Worm (Caenorhabditis elegans) whole organism, L4/young adult: ENCODE results near the gene clec-242.

Source experiments
- W03F9.2 ChIP-seq: fragments of 150-350 bp; optimal IDR thresholded peaks from 2 replicates; lab custom pipeline; 2014; ENCODE audit warnings: missing biosample characterization, missing genetic modification characterization
- dao-5 ChIP-seq: sonication (generic microtip); optimal IDR thresholded peaks from 2 replicates; lab custom pipeline; 2016; ENCODE audit warnings: missing genotype, missing genetic modification characterization, moderate library complexity, missing compliant biosample characterization
- him-1 ChIP-seq: sonication (generic microtip); optimal IDR thresholded peaks from 2 replicates; lab custom pipeline; 2016; ENCODE audit warnings: missing genotype, missing genetic modification reagents, missing genetic modification characterization, missing compliant biosample characterization

DNA sequence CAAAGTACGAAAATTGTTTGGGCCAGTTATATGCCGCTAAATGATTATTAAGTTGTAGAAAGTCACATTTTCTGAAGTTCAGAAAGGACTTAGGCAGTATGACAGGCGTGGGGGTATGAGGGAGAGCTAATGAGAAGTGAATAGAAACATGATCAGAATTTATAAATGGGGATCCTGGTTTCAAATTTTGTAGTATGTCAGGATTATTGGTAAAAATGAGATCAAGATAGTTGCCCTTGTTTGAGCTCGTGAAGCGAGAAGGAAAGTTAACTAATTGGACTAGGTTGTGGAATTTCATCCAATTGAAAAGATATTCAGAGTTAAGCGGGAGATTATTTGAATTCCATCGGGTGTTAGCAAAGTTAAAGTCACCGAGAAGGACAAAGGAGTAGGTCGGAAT is 12.9 kb downstream of the clec-242 start:
- no peak for TF ChIP-seq W03F9.2 (tag; lab: Kevin White, UChicago)
- TF ChIP-seq dao-5, result no peak
- TF ChIP-seq him-1 (tag; lab: Kevin White, UChicago), result no peak
